Fruit fly (Drosophila melanogaster): ENCODE data around the gene CG5397.

dm6 chr2L:1262684-1263083 lies 22.8 kb downstream of the CG5397 start:
- TF ChIP-seq Myc (optimal IDR thresholded peaks at IDR 0.05) (no peak), Mio (GFP tag; optimal IDR thresholded peaks at IDR 0.05) (no peak), CrebA (GFP tag; optimal IDR thresholded peaks at IDR 0.05; ENCODE audit: borderline replicate concordance) (no peak), OdsH (GFP tag; optimal IDR thresholded peaks at IDR 0.05) (no peak)
